Worm (Caenorhabditis elegans) whole organism, L4 larva: ENCODE results near the gene B0228.7.

Experiments used
- mxl-3 ChIP-seq: fragments of 200-800 bp; sonication (Bioruptor generic); optimal IDR thresholded peaks from 2 replicates; lab custom pipeline; 2018; ENCODE audit warnings: mild to moderate bottlenecking, missing genetic modification characterization, missing compliant biosample characterization
- skn-1 ChIP-seq: fragments of 150-350 bp; optimal IDR thresholded peaks from 2 replicates; lab custom pipeline; 2014; ENCODE audit warnings: missing biosample characterization, missing genetic modification characterization

DNA sequence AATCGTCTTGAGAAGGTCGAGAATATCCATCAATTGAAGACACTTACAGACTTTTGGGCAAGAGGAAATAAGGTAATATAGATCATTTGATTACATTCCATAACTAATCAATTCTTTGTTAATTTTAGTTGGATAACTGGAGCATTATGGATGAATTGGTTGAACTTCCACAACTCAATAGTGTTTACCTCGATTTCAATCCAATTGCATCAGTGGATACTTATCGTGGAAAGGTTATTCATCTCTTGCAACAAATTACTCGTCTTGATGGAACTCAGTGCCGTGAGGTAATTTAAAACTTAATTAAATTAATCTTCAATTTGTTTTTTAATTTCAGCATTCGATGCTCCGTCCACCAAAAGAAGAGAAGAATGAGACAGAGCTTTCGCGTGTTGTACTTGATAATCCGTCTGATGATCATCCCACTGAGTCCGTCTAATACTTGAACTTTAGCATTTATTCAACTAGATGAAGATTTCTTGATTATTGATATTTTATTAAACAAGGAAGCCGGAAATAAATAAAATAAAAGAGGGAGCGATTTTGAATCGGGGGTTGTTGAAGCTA is 14.7 kb upstream of the B0228.7 start:
- TF ChIP-seq mxl-3 (GFP tag; lab: Kevin White, UChicago) (no peak), skn-1 (no peak)
